Fruit fly (Drosophila melanogaster): ENCODE results near the gene SelR.

dm6 chr3R:10862773-10863445 is 5.5 kb downstream of the SelR start, which contains the start of gene CG6574:
- TF ChIP-seq achi (GFP tag; optimal IDR thresholded peaks at IDR 0.05): peak; percentile 20
- TF ChIP-seq Gug (GFP tag; IDR thresholded peaks at IDR 0.05): no peak
- TF ChIP-seq CG6792 (GFP tag; optimal IDR thresholded peaks at IDR 0.05): no peak
- peak; percentile 7 for TF ChIP-seq Sox14 (GFP tag; optimal IDR thresholded peaks at IDR 0.05)
- TF ChIP-seq Hr39 (GFP tag; optimal IDR thresholded peaks at IDR 0.05): no peak
- peak; percentile 79 for TF ChIP-seq vri (GFP tag; optimal IDR thresholded peaks at IDR 0.05)
- TF ChIP-seq CG16779 (tag; optimal IDR thresholded peaks at IDR 0.05): no peak
- TF ChIP-seq CG3032 (tag; optimal IDR thresholded peaks at IDR 0.05): no peak
- TF ChIP-seq Sox15 (GFP tag; optimal IDR thresholded peaks at IDR 0.05): no peak
- no peak for TF ChIP-seq fd85E (GFP tag; optimal IDR thresholded peaks at IDR 0.05)
- peak; percentile 74 for TF ChIP-seq Eip78C (GFP tag)
- no peak for TF ChIP-seq CG3919 (GFP tag; optimal IDR thresholded peaks at IDR 0.05)
- no peak for TF ChIP-seq spab (GFP tag; optimal IDR thresholded peaks at IDR 0.05)

Measured in whole organism, prepupa.